Fruit fly (Drosophila melanogaster) whole organism, adult: Measurements from ENCODE around the gene Irk2.

Experiments used
- CG11617 ChIP-seq: fragments of 200-800 bp; sonication (Bioruptor generic); optimal IDR thresholded peaks from 2 replicates; lab custom pipeline; 2017; ENCODE audit warnings: mild to moderate bottlenecking, missing biosample characterization, missing genetic modification reagents, missing genetic modification characterization
- CG12768 ChIP-seq: fragments of 200-800 bp; sonication (Bioruptor generic); optimal IDR thresholded peaks from 2 replicates; lab custom pipeline; 2017; ENCODE audit warnings: missing biosample characterization, missing genetic modification characterization, mild to moderate bottlenecking, moderate library complexity, missing genetic modification reagents
- CG14711 ChIP-seq: fragments of 200-800 bp; sonication (Bioruptor generic); optimal IDR thresholded peaks from 2 replicates; lab custom pipeline; 2018; ENCODE audit warnings: missing biosample characterization, mild to moderate bottlenecking, missing genetic modification characterization, moderate library complexity
- CG1620 ChIP-seq: fragments of 200-800 bp; sonication (Bioruptor generic); optimal IDR thresholded peaks from 2 replicates; lab custom pipeline; 2016; ENCODE audit warnings: missing biosample characterization, missing genetic modification characterization
- CG33017 ChIP-seq: fragments of 200-800 bp; sonication (Bioruptor generic); optimal IDR thresholded peaks from 2 replicates; lab custom pipeline; 2018; ENCODE audit warnings: missing biosample characterization, mild to moderate bottlenecking, missing genetic modification characterization, moderate library complexity
- CG5204 ChIP-seq: fragments of 200-800 bp; sonication (Bioruptor generic); optimal IDR thresholded peaks from 2 replicates; lab custom pipeline; 2016; ENCODE audit warnings: missing biosample characterization, missing genetic modification characterization
- CG7045 ChIP-seq: fragments of 200-800 bp; sonication (Bioruptor generic); optimal IDR thresholded peaks from 2 replicates; lab custom pipeline; 2017; ENCODE audit warnings: missing biosample characterization, mild to moderate bottlenecking, missing genetic modification characterization
- CG7101 ChIP-seq: fragments of 200-800 bp; sonication (Bioruptor generic); optimal IDR thresholded peaks from 2 replicates; lab custom pipeline; 2018; ENCODE audit warnings: missing biosample characterization, mild to moderate bottlenecking, missing genetic modification characterization, moderate library complexity
- Clk ChIP-seq: fragments of 200-800 bp; sonication (Bioruptor generic); optimal IDR thresholded peaks from 2 replicates; lab custom pipeline; 2017; ENCODE audit warnings: missing biosample characterization, missing genetic modification characterization
- Crg-1 ChIP-seq: fragments of 200-800 bp; sonication (Bioruptor generic); optimal IDR thresholded peaks from 2 replicates; lab custom pipeline; 2016; ENCODE audit warnings: missing biosample characterization, missing genetic modification characterization
- Hr96 ChIP-seq: fragments of 200-800 bp; sonication (Bioruptor generic); optimal IDR thresholded peaks from 2 replicates; lab custom pipeline; 2016; ENCODE audit warnings: missing biosample characterization, missing genetic modification characterization
- Mnt ChIP-seq: fragments of 200-800 bp; sonication (Bioruptor generic); optimal IDR thresholded peaks from 2 replicates; lab custom pipeline; 2016; ENCODE audit warnings: missing biosample characterization, mild to moderate bottlenecking, missing genetic modification characterization
- bab1 ChIP-seq: fragments of 200-800 bp; sonication (Bioruptor generic); optimal IDR thresholded peaks from 3 replicates; lab custom pipeline; 2019; ENCODE audit warnings: missing biosample characterization, mild to moderate bottlenecking, missing genetic modification characterization, moderate library complexity
- cic ChIP-seq: fragments of 200-800 bp; sonication (Bioruptor generic); optimal IDR thresholded peaks from 2 replicates; lab custom pipeline; 2017; ENCODE audit warnings: missing biosample characterization, mild to moderate bottlenecking, missing genetic modification characterization, moderate library complexity
- cnc ChIP-seq, 2 experiments: fragments of >200 bp; optimal IDR thresholded peaks; 2 replicates each; lab custom pipeline; 2017
- kay ChIP-seq: fragments of 200-800 bp; sonication (Bioruptor generic); peaks from one replicate; lab custom pipeline; 2016; ENCODE audit warnings: missing biosample characterization, missing genetic modification characterization, borderline replicate concordance
- ovo ChIP-seq: fragments of 200-800 bp; sonication (Bioruptor generic); optimal IDR thresholded peaks from 2 replicates; lab custom pipeline; 2016; ENCODE audit warnings: missing biosample characterization, missing genetic modification characterization
- pad ChIP-seq: fragments of 200-800 bp; sonication (Bioruptor generic); optimal IDR thresholded peaks from 3 replicates; lab custom pipeline; 2017; ENCODE audit warnings: missing biosample characterization, missing genetic modification characterization, mild to moderate bottlenecking, moderate library complexity, missing genetic modification reagents
- tj ChIP-seq: fragments of 200-800 bp; sonication (Bioruptor generic); optimal IDR thresholded peaks from 3 replicates; lab custom pipeline; 2017; ENCODE audit warnings: missing biosample characterization, mild to moderate bottlenecking, missing genetic modification characterization, moderate library complexity
- toe ChIP-seq: fragments of 200-800 bp; sonication (Bioruptor generic); optimal IDR thresholded peaks from 2 replicates; lab custom pipeline; 2016; ENCODE audit warnings: missing biosample characterization, missing genetic modification characterization

The Irk2 gene

DNA sequence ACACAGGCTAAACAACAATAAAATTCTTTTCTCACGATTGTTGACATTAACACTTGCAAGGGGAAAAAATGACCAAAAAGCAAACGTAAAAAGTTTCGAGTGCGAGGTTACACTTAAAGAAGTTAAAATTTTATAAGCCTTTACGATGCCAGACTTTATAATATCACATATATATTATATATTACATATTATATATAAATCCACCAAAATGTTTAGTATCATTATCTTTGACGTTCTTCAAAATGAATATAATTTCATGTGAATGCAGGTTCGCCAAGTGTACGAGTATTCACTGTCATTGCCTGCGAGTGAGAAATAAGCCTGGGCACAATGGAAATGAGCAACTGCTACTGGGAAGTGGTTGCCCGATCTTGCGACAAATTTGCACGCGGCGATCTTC, 10.9 kb downstream of the Irk2 start:
- TF ChIP-seq Clk (GFP tag; lab: Kevin White, UChicago) (no peak), CG5204 (GFP tag; lab: Kevin White, UChicago) (no peak), CG11617 (GFP tag; lab: Kevin White, UChicago) (no peak), Mnt (no peak), CG33017 (tag; lab: Kevin White, UChicago) (no peak), cic (GFP tag; lab: Kevin White, UChicago) (no peak), ovo (no peak), cnc (optimal IDR thresholded peaks at IDR 0.05; lab: Kevin White, UChicago) (no peak), pad (no peak), toe (GFP tag; lab: Kevin White, UChicago) (no peak), CG7101 (tag; lab: Kevin White, UChicago) (no peak)

DNA sequence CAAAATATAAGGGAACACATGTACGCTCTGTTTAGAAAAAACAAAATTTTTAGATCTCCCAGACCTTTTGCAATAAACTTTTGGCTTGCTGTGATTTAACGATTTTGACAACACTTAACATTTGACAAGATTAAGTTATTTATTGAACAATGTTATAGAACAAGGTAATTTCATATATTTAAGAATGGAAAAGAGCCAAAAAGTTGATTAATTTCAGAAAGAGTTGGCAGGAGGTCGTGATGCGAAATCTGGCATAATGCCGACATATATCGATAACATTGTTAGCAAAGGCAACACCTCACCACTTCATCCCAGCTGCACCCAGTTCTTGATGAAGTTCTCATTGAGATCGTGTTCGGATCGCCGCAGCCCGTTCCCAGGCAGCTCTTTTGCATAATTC, 11.9 kb downstream of the Irk2 start, which contains the start of gene CG34289:
CG34289 (minus strand) TSS at position 101 of the 400 bp plus-strand sequence.
- TF ChIP-seq ovo (no peak), CG7045 (GFP tag; lab: Kevin White, UChicago) (no peak), Clk (GFP tag; lab: Kevin White, UChicago) (no peak), CG12768 (GFP tag; lab: Kevin White, UChicago) (no peak), pad (no peak), kay (GFP tag; lab: Kevin White, UChicago) (no peak), CG5204 (GFP tag; lab: Kevin White, UChicago) (no peak), toe (GFP tag; lab: Kevin White, UChicago) (no peak), CG33017 (tag; lab: Kevin White, UChicago) (no peak), tj (GFP tag; lab: Kevin White, UChicago) (no peak), cnc (optimal IDR thresholded peaks at IDR 0.05; lab: Kevin White, UChicago) (no peak), cic (GFP tag; lab: Kevin White, UChicago) (no peak), Mnt (no peak), CG1620 (GFP tag; lab: Kevin White, UChicago) (no peak), Hr96 (GFP tag; lab: Kevin White, UChicago) (no peak), bab1 (GFP tag; lab: Kevin White, UChicago) (no peak), CG7101 (tag; lab: Kevin White, UChicago) (no peak), Crg-1 (GFP tag; lab: Kevin White, UChicago) (no peak), CG11617 (GFP tag; lab: Kevin White, UChicago) (no peak), CG14711 (tag; lab: Kevin White, UChicago) (no peak)

DNA sequence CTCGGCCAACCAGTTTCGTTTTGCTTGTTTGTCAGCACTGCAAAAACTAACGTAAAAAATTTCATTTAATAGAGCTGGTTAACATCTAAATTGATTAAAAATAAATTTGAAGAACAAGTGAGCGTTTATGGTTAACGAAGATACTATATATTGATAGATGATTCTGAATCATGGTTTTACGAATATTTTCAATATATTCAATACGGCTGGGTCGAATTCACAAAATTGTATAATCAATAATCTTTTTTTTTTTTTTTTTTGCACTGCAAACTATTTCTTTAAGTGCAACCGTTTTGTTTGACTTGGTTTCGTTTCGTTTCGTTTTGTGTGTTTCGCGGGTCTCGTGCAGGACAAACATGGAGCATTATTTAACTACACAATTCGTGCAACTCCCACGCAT, 14.5 kb downstream of the Irk2 start:
- no peak for TF ChIP-seq toe (GFP tag; lab: Kevin White, UChicago)
- TF ChIP-seq CG7045 (GFP tag; lab: Kevin White, UChicago), result no peak
- no peak for TF ChIP-seq cnc (optimal IDR thresholded peaks at IDR 0.05; lab: Kevin White, UChicago)
- TF ChIP-seq Hr96 (GFP tag; lab: Kevin White, UChicago), result no peak
- no peak for TF ChIP-seq CG11617 (GFP tag; lab: Kevin White, UChicago)
- no peak for TF ChIP-seq Mnt
- TF ChIP-seq CG33017 (tag; lab: Kevin White, UChicago), result no peak
- no peak for TF ChIP-seq cic (GFP tag; lab: Kevin White, UChicago)
- no peak for TF ChIP-seq Clk (GFP tag; lab: Kevin White, UChicago)
- TF ChIP-seq CG12768 (GFP tag; lab: Kevin White, UChicago), result no peak
- TF ChIP-seq CG7101 (tag; lab: Kevin White, UChicago), result no peak
- TF ChIP-seq bab1 (GFP tag; lab: Kevin White, UChicago), result no peak
- no peak for TF ChIP-seq kay (GFP tag; lab: Kevin White, UChicago)
- no peak for TF ChIP-seq CG1620 (GFP tag; lab: Kevin White, UChicago)

DNA sequence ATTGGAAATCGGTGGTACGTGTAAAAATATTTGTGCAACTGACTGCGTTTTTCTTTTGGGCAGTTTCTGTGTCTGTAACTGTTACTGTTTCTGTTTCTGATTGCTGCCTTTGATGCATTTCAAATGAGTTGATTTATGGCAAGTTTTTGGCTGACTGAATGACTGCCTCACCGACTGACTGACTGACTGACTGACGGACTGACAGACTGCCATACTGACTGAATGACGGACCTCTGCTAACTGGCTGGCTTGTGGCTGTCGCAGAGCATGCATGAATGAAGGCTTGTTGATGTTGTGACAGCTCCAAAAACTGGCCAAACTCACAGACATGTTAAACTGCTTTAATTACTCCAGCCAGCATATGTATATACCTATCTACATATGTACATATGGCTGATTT, 15.7 kb downstream of the Irk2 start:
- no peak for TF ChIP-seq kay (GFP tag; lab: Kevin White, UChicago)

DNA sequence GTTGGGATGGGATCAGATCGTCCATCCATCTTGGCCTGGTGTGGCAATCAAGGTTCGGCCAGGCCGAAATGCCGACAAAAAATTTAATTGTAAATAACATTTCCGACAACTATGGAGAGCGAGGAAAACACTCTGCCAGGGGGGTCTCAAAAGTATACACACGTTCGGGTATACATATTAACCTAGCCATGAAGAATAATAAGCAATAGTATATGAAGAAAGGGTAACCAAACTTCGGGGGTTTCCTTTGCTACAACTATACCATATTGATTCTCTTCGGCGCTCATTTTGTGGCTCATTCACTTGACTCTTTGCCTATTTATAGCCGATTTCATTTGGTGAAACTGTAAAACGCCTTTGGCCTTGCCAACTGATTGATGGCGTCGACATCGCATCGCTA, 22.0 kb downstream of the Irk2 start:
- TF ChIP-seq CG11617 (GFP tag; lab: Kevin White, UChicago), result no peak
- TF ChIP-seq kay (GFP tag; lab: Kevin White, UChicago), result no peak
- TF ChIP-seq Mnt, result no peak

DNA sequence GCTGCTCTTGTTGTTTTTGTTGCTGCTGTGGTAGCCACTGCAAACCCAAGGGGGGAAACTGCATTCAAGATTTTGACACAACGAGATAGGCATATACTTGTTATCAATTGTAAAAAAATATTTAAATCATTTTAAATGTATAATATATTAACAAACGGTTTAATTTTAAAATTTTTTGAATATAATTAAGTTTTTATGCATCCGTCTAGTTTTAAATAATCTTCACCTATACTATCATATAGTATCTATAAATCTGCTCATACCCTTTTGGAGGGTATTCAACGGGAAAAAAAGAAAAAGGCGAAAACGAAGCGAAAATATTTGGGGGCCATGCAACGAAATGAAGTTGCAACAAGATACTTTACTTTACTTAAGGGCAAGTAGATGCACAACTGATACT, 22.8 kb downstream of the Irk2 start:
- no peak for TF ChIP-seq ovo
- TF ChIP-seq CG11617 (GFP tag; lab: Kevin White, UChicago), result no peak
- no peak for TF ChIP-seq CG5204 (GFP tag; lab: Kevin White, UChicago)
- TF ChIP-seq CG33017 (tag; lab: Kevin White, UChicago), result no peak

DNA sequence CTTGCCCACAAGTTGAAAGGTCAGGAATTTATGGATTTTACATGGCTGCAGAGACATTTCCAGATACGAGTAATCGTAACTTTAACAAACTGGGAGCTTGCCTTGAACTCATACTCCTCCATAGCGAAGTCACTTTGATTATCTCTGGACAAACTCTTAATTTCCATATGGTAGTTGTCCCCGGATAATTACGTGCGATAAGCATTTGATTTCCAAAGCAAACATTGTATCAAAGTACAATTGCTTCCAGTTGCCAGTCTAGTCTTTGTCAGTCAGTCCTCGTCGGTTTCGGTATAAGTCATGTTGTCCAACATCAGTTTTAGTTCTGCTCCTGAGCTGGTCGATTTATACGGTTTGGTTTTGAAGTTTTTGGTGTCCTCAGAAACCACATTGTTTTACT, 32.0 kb downstream of the Irk2 start, which contains the start of gene Ir94h:
Ir94h (plus strand) TSS at position 301 of the 400 bp plus-strand sequence.
- TF ChIP-seq kay (GFP tag; lab: Kevin White, UChicago) (no peak), CG33017 (tag; lab: Kevin White, UChicago) (no peak), CG11617 (GFP tag; lab: Kevin White, UChicago) (no peak), CG1620 (GFP tag; lab: Kevin White, UChicago) (no peak), Hr96 (GFP tag; lab: Kevin White, UChicago) (no peak), tj (GFP tag; lab: Kevin White, UChicago) (no peak), cic (GFP tag; lab: Kevin White, UChicago) (no peak), Mnt (no peak), pad (no peak), Clk (GFP tag; lab: Kevin White, UChicago) (no peak), CG7101 (tag; lab: Kevin White, UChicago) (no peak), CG12768 (GFP tag; lab: Kevin White, UChicago) (no peak), Crg-1 (GFP tag; lab: Kevin White, UChicago) (no peak), CG7045 (GFP tag; lab: Kevin White, UChicago) (no peak), cnc (optimal IDR thresholded peaks at IDR 0.05; lab: Kevin White, UChicago) (no peak), bab1 (GFP tag; lab: Kevin White, UChicago) (no peak), ovo (no peak), CG5204 (GFP tag; lab: Kevin White, UChicago) (no peak), toe (GFP tag; lab: Kevin White, UChicago) (no peak), CG14711 (tag; lab: Kevin White, UChicago) (no peak)
